Worm (Caenorhabditis elegans) whole organism, mixed stage, embryonic: Measurements from ENCODE around the gene sex-1.

Experiments
- M03D4.4 ChIP-seq: sonication (generic microtip); optimal IDR thresholded peaks from 2 replicates; lab custom pipeline; 2017; ENCODE audit warnings: mild to moderate bottlenecking, missing genetic modification characterization, missing compliant biosample characterization
- bed-3 ChIP-seq: fragments of 200-800 bp; sonication (Bioruptor generic); optimal IDR thresholded peaks from 3 replicates; lab custom pipeline; 2018; ENCODE audit warnings: mild to moderate bottlenecking, missing genetic modification characterization, moderate library complexity, missing compliant biosample characterization
- blmp-1 ChIP-seq: fragments of 150-350 bp; optimal IDR thresholded peaks from 2 replicates; lab custom pipeline; 2014; ENCODE audit warnings: missing biosample characterization, missing genetic modification characterization
- ceh-39 ChIP-seq: fragments of 150-350 bp; optimal IDR thresholded peaks from 2 replicates; lab custom pipeline; 2014; ENCODE audit warnings: missing biosample characterization, missing genetic modification characterization
- ceh-43 ChIP-seq: fragments of 200-800 bp; sonication (Bioruptor generic); optimal IDR thresholded peaks from 2 replicates; lab custom pipeline; 2018; ENCODE audit warnings: mild to moderate bottlenecking, missing genetic modification characterization, moderate library complexity, missing compliant biosample characterization
- ceh-83 ChIP-seq: fragments of 200-800 bp; sonication (Bioruptor generic); optimal IDR thresholded peaks from 2 replicates; lab custom pipeline; 2018; ENCODE audit warnings: mild to moderate bottlenecking, missing genetic modification characterization, missing compliant biosample characterization
- ces-1 ChIP-seq: fragments of 150-350 bp; optimal IDR thresholded peaks from 2 replicates; lab custom pipeline; 2014; ENCODE audit warnings: missing biosample characterization, missing genetic modification reagents, missing genetic modification characterization
- cnd-1 ChIP-seq: fragments of 200-800 bp; sonication (Bioruptor generic); optimal IDR thresholded peaks from 2 replicates; lab custom pipeline; 2018; ENCODE audit warnings: mild to moderate bottlenecking, missing genetic modification characterization, missing compliant biosample characterization
- drap-1 ChIP-seq: fragments of 200-800 bp; sonication (Bioruptor generic); optimal IDR thresholded peaks from 3 replicates; lab custom pipeline; 2018; ENCODE audit warnings: mild to moderate bottlenecking, missing genetic modification characterization, missing compliant biosample characterization
- elt-1 ChIP-seq: sonication (generic microtip); optimal IDR thresholded peaks from 2 replicates; lab custom pipeline; 2017; ENCODE audit warnings: missing genetic modification characterization, mild to moderate bottlenecking, missing compliant biosample characterization, antibody characterized with exemption, moderate library complexity, borderline replicate concordance; ENCODE audit not compliant: insufficient read depth
- elt-3 ChIP-seq: fragments of 150-350 bp; optimal IDR thresholded peaks from 2 replicates; lab custom pipeline; 2014; ENCODE audit warnings: missing biosample characterization, missing genetic modification characterization
- flh-1 ChIP-seq: fragments of 200-800 bp; sonication (Bioruptor generic); optimal IDR thresholded peaks from 2 replicates; lab custom pipeline; 2018; ENCODE audit warnings: mild to moderate bottlenecking, missing genetic modification characterization, moderate library complexity, missing compliant biosample characterization
- ham-2 ChIP-seq: fragments of 200-800 bp; sonication (Bioruptor generic); optimal IDR thresholded peaks from 2 replicates; lab custom pipeline; 2018; ENCODE audit warnings: mild to moderate bottlenecking, missing genetic modification characterization, missing compliant biosample characterization
- hlh-1 ChIP-seq: fragments of 150-350 bp; optimal IDR thresholded peaks from 2 replicates; lab custom pipeline; 2014; ENCODE audit warnings: missing biosample characterization, missing genetic modification reagents, missing genetic modification characterization
- lin-13 ChIP-seq: fragments of 150-350 bp; optimal IDR thresholded peaks from 2 replicates; lab custom pipeline; 2014; ENCODE audit warnings: missing biosample characterization, missing genetic modification characterization
- lin-32 ChIP-seq: fragments of 200-800 bp; sonication (Bioruptor generic); optimal IDR thresholded peaks from 2 replicates; lab custom pipeline; 2018; ENCODE audit warnings: mild to moderate bottlenecking, missing genetic modification characterization, missing compliant biosample characterization
- lsy-2 ChIP-seq: fragments of 150-350 bp; optimal IDR thresholded peaks from 2 replicates; lab custom pipeline; 2014; ENCODE audit warnings: missing biosample characterization, missing genetic modification characterization
- mab-5 ChIP-seq: fragments of 150-350 bp; optimal IDR thresholded peaks from 2 replicates; lab custom pipeline; 2014; ENCODE audit warnings: missing biosample characterization, missing genetic modification characterization
- mep-1 ChIP-seq: fragments of 150-350 bp; optimal IDR thresholded peaks from 2 replicates; lab custom pipeline; 2017; ENCODE audit warnings: missing biosample characterization, missing genetic modification reagents, missing genetic modification characterization, inconsistent platforms
- mls-2 ChIP-seq: sonication (generic microtip); optimal IDR thresholded peaks from 2 replicates; lab custom pipeline; 2016; ENCODE audit warnings: mild to moderate bottlenecking, missing genetic modification characterization, moderate library complexity, missing compliant biosample characterization
- nhr-12 ChIP-seq: fragments of 150-350 bp; optimal IDR thresholded peaks from 2 replicates; lab custom pipeline; 2014; ENCODE audit warnings: missing biosample characterization, missing genetic modification characterization
- nhr-2 ChIP-seq: fragments of 150-350 bp; optimal IDR thresholded peaks from 2 replicates; lab custom pipeline; 2014; ENCODE audit warnings: missing biosample characterization, missing genetic modification characterization
- nhr-237 ChIP-seq: fragments of 150-350 bp; optimal IDR thresholded peaks from 2 replicates; lab custom pipeline; 2014; ENCODE audit warnings: missing biosample characterization, missing genetic modification characterization
- nhr-28 ChIP-seq: fragments of 150-350 bp; optimal IDR thresholded peaks from 2 replicates; lab custom pipeline; 2014; ENCODE audit warnings: missing biosample characterization, missing genetic modification characterization
- nhr-76 ChIP-seq: sonication (generic microtip); optimal IDR thresholded peaks from 2 replicates; lab custom pipeline; 2017; ENCODE audit warnings: missing biosample characterization, missing genetic modification characterization
- pha-4 ChIP-seq: fragments of 150-350 bp; optimal IDR thresholded peaks from 2 replicates; lab custom pipeline; 2018; ENCODE audit warnings: missing biosample characterization, missing genetic modification reagents, missing genetic modification characterization
- sem-2 ChIP-seq: fragments of 200-800 bp; sonication (Bioruptor generic); optimal IDR thresholded peaks from 2 replicates; lab custom pipeline; 2018; ENCODE audit warnings: mild to moderate bottlenecking, missing genetic modification characterization, missing compliant biosample characterization
- snpc-4 ChIP-seq: fragments of 150-350 bp; optimal IDR thresholded peaks from 2 replicates; lab custom pipeline; 2014; ENCODE audit warnings: missing biosample characterization, missing genetic modification characterization
- sptf-1 ChIP-seq: sonication (generic microtip); optimal IDR thresholded peaks from 2 replicates; lab custom pipeline; 2017; ENCODE audit warnings: mild to moderate bottlenecking, missing genetic modification characterization, moderate library complexity, missing compliant biosample characterization
- tbx-8 ChIP-seq: fragments of 200-800 bp; sonication (Bioruptor generic); optimal IDR thresholded peaks from 2 replicates; lab custom pipeline; 2018; ENCODE audit warnings: mild to moderate bottlenecking, missing genetic modification characterization, moderate library complexity, missing compliant biosample characterization
- unc-120 ChIP-seq: sonication (generic microtip); optimal IDR thresholded peaks from 2 replicates; lab custom pipeline; 2017; ENCODE audit warnings: missing genetic modification characterization, missing compliant biosample characterization; ENCODE audit not compliant: poor library complexity, severe bottlenecking
- unc-39 ChIP-seq: fragments of 150-350 bp; optimal IDR thresholded peaks from 2 replicates; lab custom pipeline; 2014; ENCODE audit warnings: missing biosample characterization, missing genetic modification characterization
- unc-62 ChIP-seq: fragments of 150-350 bp; optimal IDR thresholded peaks from 2 replicates; lab custom pipeline; 2014; ENCODE audit warnings: missing biosample characterization, missing genetic modification reagents, missing genetic modification characterization
- zip-8 ChIP-seq: fragments of 150-350 bp; optimal IDR thresholded peaks from 2 replicates; lab custom pipeline; 2014; ENCODE audit warnings: missing biosample characterization, missing genetic modification characterization
- ztf-11 ChIP-seq: fragments of 150-350 bp; optimal IDR thresholded peaks from 2 replicates; lab custom pipeline; 2014; ENCODE audit warnings: missing biosample characterization, missing genetic modification characterization

The sex-1 gene

ce11 chrX:10194327-10195096, 10.7 kb downstream of the sex-1 start, which contains the start of gene myrf-2:
TSS of gene myrf-2 (minus strand) at chrX:10194377.
- TF ChIP-seq ceh-43 (GFP tag; lab: Kevin White, UChicago) (no peak), sem-2 (GFP tag; lab: Kevin White, UChicago) (no peak), ztf-11 (tag; lab: Kevin White, UChicago) (no peak), snpc-4 (tag; lab: Kevin White, UChicago) (no peak)

- no peak for TF ChIP-seq ceh-43 (GFP tag; lab: Kevin White, UChicago)
- no peak for TF ChIP-seq elt-3
- TF ChIP-seq nhr-12 (tag; lab: Kevin White, UChicago) = no peak
- no peak for TF ChIP-seq mep-1 (tag; lab: Kevin White, UChicago)
- no peak for TF ChIP-seq lsy-2 (tag; lab: Kevin White, UChicago)
- no peak for TF ChIP-seq hlh-1
- TF ChIP-seq mab-5 (tag; lab: Kevin White, UChicago) = no peak
- no peak for TF ChIP-seq ces-1 (GFP tag; lab: Kevin White, UChicago)
- TF ChIP-seq bed-3 (GFP tag; lab: Kevin White, UChicago) = no peak
- no peak for TF ChIP-seq unc-62 (GFP tag; lab: Kevin White, UChicago)
- no peak for TF ChIP-seq nhr-28 (tag; lab: Kevin White, UChicago)
- no peak for TF ChIP-seq M03D4.4 (tag; lab: Kevin White, UChicago)
- TF ChIP-seq sptf-1 = no peak
- no peak for TF ChIP-seq ztf-11 (tag; lab: Kevin White, UChicago)
- TF ChIP-seq nhr-76 (tag; lab: Kevin White, UChicago) = no peak
Observed at ce11 chrX:10189805-10190204, 15.4 kb downstream of the sex-1 start.

ce11 chrX:10189244-10189643, 16.0 kb downstream of the sex-1 start:
- TF ChIP-seq ham-2 (no peak), M03D4.4 (tag; lab: Kevin White, UChicago) (no peak), ceh-39 (tag; lab: Kevin White, UChicago) (no peak), nhr-76 (tag; lab: Kevin White, UChicago) (no peak), mep-1 (tag; lab: Kevin White, UChicago) (no peak), blmp-1 (no peak), unc-62 (GFP tag; lab: Kevin White, UChicago) (no peak), ces-1 (GFP tag; lab: Kevin White, UChicago) (no peak)

ce11 chrX:10188493-10188895, 16.7 kb downstream of the sex-1 start:
- TF ChIP-seq tbx-8 (no peak), blmp-1 (no peak), ztf-11 (tag; lab: Kevin White, UChicago) (peak; percentile 63), lin-13 (no peak), sem-2 (GFP tag; lab: Kevin White, UChicago) (no peak), flh-1 (GFP tag; lab: Kevin White, UChicago) (peak; percentile 8), nhr-12 (tag; lab: Kevin White, UChicago) (no peak), snpc-4 (tag; lab: Kevin White, UChicago) (no peak), lin-32 (GFP tag; lab: Kevin White, UChicago) (no peak), hlh-1 (peak; percentile 29), nhr-28 (tag; lab: Kevin White, UChicago) (no peak), M03D4.4 (tag; lab: Kevin White, UChicago) (peak; percentile 71), elt-3 (no peak), pha-4 (tag; lab: Kevin White, UChicago) (no peak), bed-3 (GFP tag; lab: Kevin White, UChicago) (no peak), ceh-83 (peak; percentile 49), mep-1 (tag; lab: Kevin White, UChicago) (peak; percentile 46), mls-2 (tag; lab: Kevin White, UChicago) (peak; percentile 82), unc-62 (GFP tag; lab: Kevin White, UChicago) (no peak), cnd-1 (tag; lab: Kevin White, UChicago) (peak; percentile 66), ham-2 (peak; percentile 43), unc-39 (tag; lab: Kevin White, UChicago) (peak; percentile 48), nhr-76 (tag; lab: Kevin White, UChicago) (no peak), nhr-237 (no peak), lsy-2 (tag; lab: Kevin White, UChicago) (no peak), zip-8 (tag; lab: Kevin White, UChicago) (no peak), nhr-2 (tag; lab: Kevin White, UChicago) (peak; percentile 67), ceh-39 (tag; lab: Kevin White, UChicago) (no peak), sptf-1 (peak; percentile 64), ces-1 (GFP tag; lab: Kevin White, UChicago) (peak; percentile 35), unc-120 (tag; lab: Kevin White, UChicago) (peak; percentile 87), drap-1 (GFP tag; lab: Kevin White, UChicago) (peak; percentile 50), ceh-43 (GFP tag; lab: Kevin White, UChicago) (no peak), elt-1 (tag; lab: Kevin White, UChicago) (no peak), mab-5 (tag; lab: Kevin White, UChicago) (no peak)
